Fruit fly (Drosophila melanogaster) whole organism, embryonic: ENCODE data around the gene Esyt2.

Experiments used
- Aef1 ChIP-seq: fragments of 200-800 bp; sonication (Bioruptor generic); IDR thresholded peaks from 3 replicates; pipeline ENCODE4 v1.3.6; 2022; ENCODE audit warnings: missing biosample characterization, missing genetic modification characterization
- CG11560 ChIP-seq: fragments of 200-800 bp; sonication (Bioruptor generic); IDR thresholded peaks from 3 replicates; pipeline ENCODE4 v1.3.6; 2022; ENCODE audit warnings: missing biosample characterization, missing genetic modification characterization
- CG14667 ChIP-seq: fragments of 200-800 bp; sonication (Bioruptor generic); IDR thresholded peaks from 2 replicates; pipeline ENCODE4 v1.3.6; 2022; ENCODE audit warnings: missing biosample characterization, missing genetic modification characterization
- CG15073 ChIP-seq: fragments of 200-800 bp; sonication (Bioruptor generic); optimal IDR thresholded peaks from 2 replicates; lab custom pipeline; 2016; ENCODE audit warnings: missing biosample characterization, missing genetic modification characterization
- CG17361 ChIP-seq: fragments of 200-800 bp; sonication (Bioruptor generic); IDR thresholded peaks from 3 replicates; pipeline ENCODE4 v1.3.6; 2022; ENCODE audit warnings: missing biosample characterization, missing genetic modification characterization
- CG18262 ChIP-seq: fragments of 200-800 bp; optimal IDR thresholded peaks from 3 replicates; lab custom pipeline; 2019; ENCODE audit warnings: missing biosample characterization, mild to moderate bottlenecking, missing genetic modification characterization, moderate library complexity
- CG2120 ChIP-seq: fragments of 200-800 bp; sonication (Bioruptor generic); optimal IDR thresholded peaks from 3 replicates; lab custom pipeline; 2016; ENCODE audit warnings: missing biosample characterization, missing genetic modification characterization
- CG31365 ChIP-seq: fragments of 200-800 bp; sonication (Bioruptor generic); optimal IDR thresholded peaks from 2 replicates; lab custom pipeline; 2018; ENCODE audit warnings: missing biosample characterization, mild to moderate bottlenecking, missing genetic modification characterization
- CG34376 ChIP-seq: fragments of 200-800 bp; sonication (Bioruptor generic); optimal IDR thresholded peaks from 2 replicates; lab custom pipeline; 2018; ENCODE audit warnings: missing biosample characterization, mild to moderate bottlenecking, missing genetic modification characterization
- CG42726 ChIP-seq: fragments of 200-800 bp; sonication (Bioruptor generic); IDR thresholded peaks from 2 replicates; pipeline ENCODE4 v1.3.6; 2022; ENCODE audit warnings: missing biosample characterization, missing genetic modification characterization; ENCODE audit not compliant: partially characterized antibody
- CG4282 ChIP-seq: fragments of 200-800 bp; sonication (Bioruptor generic); optimal IDR thresholded peaks from 2 replicates; lab custom pipeline; 2016; ENCODE audit warnings: missing biosample characterization, missing genetic modification characterization
- CG4820 ChIP-seq: fragments of 200-800 bp; sonication (Bioruptor generic); optimal IDR thresholded peaks from 3 replicates; lab custom pipeline; 2016; ENCODE audit warnings: missing biosample characterization, missing genetic modification characterization
- CG6683 ChIP-seq: fragments of 200-800 bp; sonication (Bioruptor generic); optimal IDR thresholded peaks from 2 replicates; lab custom pipeline; 2017; ENCODE audit warnings: missing biosample characterization, mild to moderate bottlenecking, missing genetic modification characterization, missing genetic modification reagents
- CG6689 ChIP-seq: fragments of 200-800 bp; sonication (Bioruptor generic); IDR thresholded peaks from 2 replicates; pipeline ENCODE4 v1.3.6; 2022; ENCODE audit warnings: missing biosample characterization, missing genetic modification characterization
- CG7963 ChIP-seq: fragments of 200-800 bp; sonication (Bioruptor generic); IDR thresholded peaks from 3 replicates; pipeline ENCODE4 v1.3.6; 2022; ENCODE audit warnings: missing biosample characterization, missing genetic modification characterization; ENCODE audit not compliant: partially characterized antibody
- CG8359 ChIP-seq: fragments of 200-800 bp; sonication (Bioruptor generic); optimal IDR thresholded peaks from 2 replicates; lab custom pipeline; 2017; ENCODE audit warnings: missing biosample characterization, mild to moderate bottlenecking, missing genetic modification characterization, borderline replicate concordance
- CHES-1-like ChIP-seq: fragments of 200-800 bp; sonication (Bioruptor generic); optimal IDR thresholded peaks from 2 replicates; lab custom pipeline; 2016; ENCODE audit warnings: missing biosample characterization, missing genetic modification characterization
- Dll ChIP-seq: fragments of 200-800 bp; sonication (Bioruptor generic); IDR thresholded peaks from 4 replicates; pipeline ENCODE4 v1.3.6; 2022; ENCODE audit warnings: missing biosample characterization, missing genetic modification characterization; ENCODE audit not compliant: partially characterized antibody
- Dp ChIP-seq: fragments of 200-800 bp; sonication (Bioruptor generic); optimal IDR thresholded peaks from 2 replicates; lab custom pipeline; 2018; ENCODE audit warnings: missing biosample characterization, mild to moderate bottlenecking, missing genetic modification characterization, moderate library complexity
- Ets97D ChIP-seq: fragments of 200-800 bp; sonication (Bioruptor generic); optimal IDR thresholded peaks from 3 replicates; lab custom pipeline; 2016; ENCODE audit warnings: missing biosample characterization, missing genetic modification characterization
- H2.0 ChIP-seq: fragments of 200-800 bp; sonication (Bioruptor generic); IDR thresholded peaks from 2 replicates; pipeline ENCODE4 v1.3.6; 2022; ENCODE audit warnings: missing biosample characterization, missing genetic modification characterization
- HLH3B ChIP-seq: fragments of 200-800 bp; sonication (Bioruptor generic); IDR thresholded peaks from 2 replicates; pipeline ENCODE4 v1.3.6; 2022; ENCODE audit warnings: missing biosample characterization, missing genetic modification characterization
- Mad ChIP-seq: fragments of 200-800 bp; sonication (Bioruptor generic); optimal IDR thresholded peaks from 2 replicates; lab custom pipeline; 2016; ENCODE audit warnings: missing biosample characterization, missing genetic modification characterization
- Meics ChIP-seq: fragments of 200-800 bp; sonication (Bioruptor generic); optimal IDR thresholded peaks from 2 replicates; lab custom pipeline; 2017; ENCODE audit warnings: missing biosample characterization, mild to moderate bottlenecking, missing genetic modification characterization
- Mrtf ChIP-seq: fragments of 200-800 bp; sonication (Bioruptor generic); IDR thresholded peaks from 3 replicates; pipeline ENCODE4 v1.3.6; 2022; ENCODE audit warnings: missing biosample characterization, missing genetic modification characterization
- NC2β ChIP-seq: fragments of 200-800 bp; sonication (Bioruptor generic); optimal IDR thresholded peaks from 2 replicates; lab custom pipeline; 2016; ENCODE audit warnings: missing biosample characterization, missing genetic modification characterization
- Oli ChIP-seq: fragments of 200-800 bp; sonication (Bioruptor generic); optimal IDR thresholded peaks from 2 replicates; lab custom pipeline; 2018; ENCODE audit warnings: missing biosample characterization, mild to moderate bottlenecking, missing genetic modification characterization, moderate library complexity
- Sry-β ChIP-seq: fragments of 200-800 bp; sonication (Bioruptor generic); optimal IDR thresholded peaks from 2 replicates; lab custom pipeline; 2018; ENCODE audit warnings: missing biosample characterization, mild to moderate bottlenecking, missing genetic modification characterization, moderate library complexity
- Taf1 ChIP-seq: fragments of 200-800 bp; sonication (Bioruptor generic); IDR thresholded peaks from 2 replicates; pipeline ENCODE4 v1.3.6; 2022; ENCODE audit warnings: missing biosample characterization, missing genetic modification characterization
- abd-A ChIP-seq: fragments of 200-800 bp; sonication (Bioruptor generic); optimal IDR thresholded peaks from 3 replicates; lab custom pipeline; 2019; ENCODE audit warnings: missing biosample characterization, mild to moderate bottlenecking, missing genetic modification characterization, moderate library complexity
- ato ChIP-seq: fragments of 200-800 bp; sonication (Bioruptor generic); IDR thresholded peaks from 2 replicates; pipeline ENCODE4 v1.3.6; 2022; ENCODE audit warnings: missing biosample characterization, missing genetic modification characterization; ENCODE audit not compliant: partially characterized antibody
- az2 ChIP-seq: fragments of 200-800 bp; sonication (Bioruptor generic); optimal IDR thresholded peaks from 3 replicates; lab custom pipeline; 2016; ENCODE audit warnings: missing biosample characterization, missing genetic modification characterization
- bab2 ChIP-seq: fragments of 200-800 bp; sonication (Bioruptor generic); optimal IDR thresholded peaks from 2 replicates; lab custom pipeline; 2016; ENCODE audit warnings: missing biosample characterization, missing genetic modification characterization
- chm ChIP-seq: fragments of 200-800 bp; sonication (Bioruptor generic); IDR thresholded peaks from 2 replicates; pipeline ENCODE4 v1.3.6; 2022; ENCODE audit warnings: missing biosample characterization, missing genetic modification characterization
- corto ChIP-seq: fragments of 200-800 bp; sonication (Bioruptor generic); optimal IDR thresholded peaks from 2 replicates; lab custom pipeline; 2016; ENCODE audit warnings: missing biosample characterization, mild to moderate bottlenecking, missing genetic modification characterization, moderate library complexity
- crp ChIP-seq, 2 experiments: fragments of 200-800 bp; sonication (Bioruptor generic); optimal IDR thresholded peaks; 2 replicates in 1 of 2; 3 replicates in 1 of 2; lab custom pipeline; 2017; ENCODE audit warnings: missing biosample characterization in 2 of 2, missing genetic modification characterization in 2 of 2, mild to moderate bottlenecking in 1 of 2, moderate library complexity in 1 of 2
- danr ChIP-seq: fragments of 200-800 bp; sonication (Bioruptor generic); IDR thresholded peaks from 2 replicates; pipeline ENCODE4 v1.3.6; 2022; ENCODE audit warnings: missing biosample characterization, missing genetic modification characterization
- fd64A ChIP-seq: fragments of 200-800 bp; sonication (Bioruptor generic); optimal IDR thresholded peaks from 3 replicates; lab custom pipeline; 2018; ENCODE audit warnings: missing biosample characterization, mild to moderate bottlenecking, missing genetic modification characterization
- fd96Cb ChIP-seq: fragments of 200-800 bp; sonication (Bioruptor generic); optimal IDR thresholded peaks from 2 replicates; lab custom pipeline; 2018; ENCODE audit warnings: missing biosample characterization, mild to moderate bottlenecking, missing genetic modification characterization, moderate library complexity
- hb ChIP-seq: fragments of 200-800 bp; sonication (Bioruptor generic); IDR thresholded peaks from 3 replicates; pipeline ENCODE4 v1.3.6; 2022; ENCODE audit warnings: missing biosample characterization, missing genetic modification characterization; ENCODE audit not compliant: partially characterized antibody
- jigr1 ChIP-seq: fragments of 200-800 bp; sonication (Bioruptor generic); IDR thresholded peaks from 3 replicates; pipeline ENCODE4 v1.3.6; 2022; ENCODE audit warnings: missing biosample characterization, missing genetic modification characterization
- jing ChIP-seq: fragments of 200-800 bp; sonication (Bioruptor generic); optimal IDR thresholded peaks from 2 replicates; lab custom pipeline; 2018; ENCODE audit warnings: missing biosample characterization, mild to moderate bottlenecking, missing genetic modification characterization
- lbe ChIP-seq: fragments of 200-800 bp; sonication (Bioruptor generic); optimal IDR thresholded peaks from 2 replicates; lab custom pipeline; 2016; ENCODE audit warnings: missing biosample characterization, mild to moderate bottlenecking, missing genetic modification characterization
- pfk ChIP-seq: fragments of 200-800 bp; sonication (Bioruptor generic); optimal IDR thresholded peaks from 2 replicates; lab custom pipeline; 2018; ENCODE audit warnings: missing biosample characterization, mild to moderate bottlenecking, missing genetic modification characterization, moderate library complexity
- pros ChIP-seq: fragments of 200-800 bp; sonication (Bioruptor generic); optimal IDR thresholded peaks from 3 replicates; lab custom pipeline; 2019; ENCODE audit warnings: missing biosample characterization, mild to moderate bottlenecking, missing genetic modification characterization, moderate library complexity
- repo ChIP-seq: fragments of 200-800 bp; sonication (Bioruptor generic); optimal IDR thresholded peaks from 2 replicates; lab custom pipeline; 2016; ENCODE audit warnings: missing biosample characterization, missing genetic modification characterization
- sd ChIP-seq: fragments of 200-800 bp; sonication (Bioruptor generic); optimal IDR thresholded peaks from 3 replicates; lab custom pipeline; 2018; ENCODE audit warnings: missing biosample characterization, mild to moderate bottlenecking, missing genetic modification characterization, moderate library complexity
- tin ChIP-seq: fragments of 200-800 bp; sonication (Bioruptor generic); optimal IDR thresholded peaks from 3 replicates; lab custom pipeline; 2016; ENCODE audit warnings: missing biosample characterization, missing genetic modification characterization
- tio ChIP-seq: fragments of 200-800 bp; sonication (Bioruptor generic); optimal IDR thresholded peaks from 2 replicates; lab custom pipeline; 2017; ENCODE audit warnings: missing biosample characterization, missing genetic modification characterization, inconsistent platforms
- trem ChIP-seq: fragments of 200-800 bp; optimal IDR thresholded peaks from 3 replicates; lab custom pipeline; 2019; ENCODE audit warnings: missing biosample characterization, mild to moderate bottlenecking, missing genetic modification characterization, moderate library complexity
- zfh2 ChIP-seq: fragments of 200-800 bp; sonication (Bioruptor generic); optimal IDR thresholded peaks from 2 replicates; lab custom pipeline; 2016; ENCODE audit warnings: missing biosample characterization, missing genetic modification characterization

The Esyt2 gene

dm6 chr3R:24586453-24586886 lies 42.0 kb downstream of the Esyt2 start (continued):
- TF ChIP-seq trem (tag; lab: Kevin White, UChicago) (peak; percentile 41), pros (GFP tag; lab: Kevin White, UChicago) (peak; percentile 94), CG6689 (no peak), lbe (GFP tag; lab: Kevin White, UChicago) (peak; percentile 33), bab2 (GFP tag; lab: Kevin White, UChicago) (no peak), CG6683 (GFP tag; lab: Kevin White, UChicago) (peak; percentile 42), hb (GFP tag; lab: Robert Waterston, UW) (no peak), CG18262 (tag; lab: Kevin White, UChicago) (peak; percentile 14), jigr1 (GFP tag; lab: Robert Waterston, UW) (no peak), H2.0 (GFP tag; lab: Robert Waterston, UW) (no peak), ato (GFP tag; lab: Robert Waterston, UW) (no peak), jing (GFP tag; lab: Kevin White, UChicago) (no peak), Oli (tag; lab: Kevin White, UChicago) (no peak), CG11560 (tag; lab: Robert Waterston, UW) (no peak), az2 (GFP tag; lab: Kevin White, UChicago) (no peak), Dp (GFP tag; lab: Kevin White, UChicago) (peak; percentile 81), CG2120 (GFP tag; lab: Kevin White, UChicago) (peak; percentile 39), tio (GFP tag; lab: Kevin White, UChicago) (no peak), CG8359 (GFP tag; lab: Kevin White, UChicago) (no peak), zfh2 (GFP tag; lab: Kevin White, UChicago) (no peak), repo (GFP tag; lab: Kevin White, UChicago) (peak; percentile 32), crp (GFP tag; optimal IDR thresholded peaks at IDR 0.05; lab: Kevin White, UChicago) (peak; percentile 92 to 99), CG34376 (GFP tag; lab: Kevin White, UChicago) (peak; percentile 79), CHES-1-like (peak; percentile 57), CG4282 (GFP tag; lab: Kevin White, UChicago) (peak; percentile 13), CG14667 (GFP tag; lab: Robert Waterston, UW) (no peak), Mad (GFP tag; lab: Kevin White, UChicago) (no peak), corto (peak; percentile 29), HLH3B (GFP tag; lab: Robert Waterston, UW) (no peak), chm (no peak), CG31365 (tag; lab: Kevin White, UChicago) (no peak), NC2β (GFP tag; lab: Kevin White, UChicago) (peak; percentile 12), Sry-β (peak; percentile 35), Meics (GFP tag; lab: Kevin White, UChicago) (peak; percentile 13), CG4820 (GFP tag; lab: Kevin White, UChicago) (no peak), pfk (GFP tag; lab: Kevin White, UChicago) (peak; percentile 75), Ets97D (GFP tag; lab: Kevin White, UChicago) (peak; percentile 55), Mrtf (GFP tag; lab: Robert Waterston, UW) (no peak), fd96Cb (tag; lab: Kevin White, UChicago) (no peak), danr (GFP tag; lab: Robert Waterston, UW) (no peak), fd64A (GFP tag; lab: Kevin White, UChicago) (no peak), CG15073 (GFP tag; lab: Kevin White, UChicago) (no peak), Aef1 (no peak), abd-A (peak; percentile 84), CG7963 (no peak), Taf1 (no peak), Dll (GFP tag; lab: Robert Waterston, UW) (no peak), sd (tag; lab: Kevin White, UChicago) (peak; percentile 100), CG17361 (GFP tag; lab: Robert Waterston, UW) (no peak), tin (no peak), CG42726 (GFP tag; lab: Robert Waterston, UW) (no peak)
